Worm (Caenorhabditis elegans): Measurements from ENCODE around the gene fbxa-67.

ce11 chrIII:901148-901547 lies 49.3 kb downstream of the fbxa-67 start, which contains the start of gene sucl-2:
- no peak for TF ChIP-seq aly-2 (tag; optimal IDR thresholded peaks at IDR 0.05)
- no peak for TF ChIP-seq lin-15B (tag; optimal IDR thresholded peaks at IDR 0.05)
- TF ChIP-seq unc-62 (GFP tag; optimal IDR thresholded peaks at IDR 0.05), result no peak
- no peak for TF ChIP-seq pqm-1 (tag; optimal IDR thresholded peaks at IDR 0.05)
- no peak for TF ChIP-seq elt-3 (tag; optimal IDR thresholded peaks at IDR 0.05)
- no peak for TF ChIP-seq zag-1 (tag; optimal IDR thresholded peaks at IDR 0.05)
- no peak for TF ChIP-seq unc-39 (tag; optimal IDR thresholded peaks at IDR 0.05)
